Comparison of ENCODE assay signal across 1 fruit fly cellular context in the genomic region with DNA sequence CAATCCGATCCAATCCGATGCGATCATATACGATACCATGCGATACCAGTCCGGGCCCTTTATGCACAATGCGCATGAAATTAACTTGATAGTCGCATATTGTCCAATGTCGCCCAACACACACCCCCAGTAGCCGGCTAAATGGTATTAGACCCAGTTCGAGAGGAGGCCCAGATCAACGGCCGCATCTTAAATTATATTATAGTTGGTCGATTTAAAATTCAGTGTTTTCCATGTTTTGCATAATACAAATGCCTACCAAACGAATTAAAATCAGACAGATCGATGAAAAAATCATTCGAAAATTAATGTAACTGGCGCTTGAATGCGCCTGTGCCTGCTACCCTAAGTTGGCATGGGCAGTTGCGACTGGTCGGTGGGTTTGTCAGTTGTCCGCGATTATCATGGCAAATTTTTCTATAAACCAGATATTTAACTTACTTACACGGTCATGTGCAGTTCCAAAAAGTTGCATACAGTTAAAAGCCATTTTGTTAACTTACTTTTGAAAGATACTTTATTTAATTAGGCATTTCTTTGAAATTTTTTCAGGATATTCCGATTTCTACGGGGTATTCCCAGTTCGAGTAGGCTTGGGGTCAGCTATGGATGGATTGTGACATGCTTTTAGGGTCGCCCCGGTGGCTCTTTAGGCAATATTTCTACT.
TF ChIP-seq lines count a peak whose summit lies in the region.

No protein-coding gene starts in this region.

TF ChIP-seq in whole organism, embryonic, 481 proteins besides CTCF, POLR2A, EP300 and RAD21 (continued from another document and continues in another):
- TF ChIP-seq CG31365 (tag; optimal IDR thresholded peaks at IDR 0.05; lab: Kevin White, UChicago) (no peak), Tbp (GFP tag; optimal IDR thresholded peaks at IDR 0.05; lab: Kevin White, UChicago) (no peak), Mrtf (GFP tag; IDR thresholded peaks at IDR 0.05; lab: Robert Waterston, UW) (0 out of 3 replicates have a peak, but pooled peaks have one; percentile 14), CG9817 (tag; optimal IDR thresholded peaks at IDR 0.05; lab: Kevin White, UChicago) (no peak), dimm (GFP tag; IDR thresholded peaks at IDR 0.05; lab: Robert Waterston, UW) (no peak), CG7987 (GFP tag; optimal IDR thresholded peaks at IDR 0.05; lab: Kevin White, UChicago) (no peak), dpn (GFP tag; optimal IDR thresholded peaks at IDR 0.05; lab: Kevin White, UChicago) (no peak), D19B (GFP tag; optimal IDR thresholded peaks at IDR 0.05; lab: Kevin White, UChicago) (peak; percentile 40), pita (GFP tag; optimal IDR thresholded peaks at IDR 0.05; lab: Kevin White, UChicago) (no peak), CG30403 (GFP tag; optimal IDR thresholded peaks at IDR 0.05; lab: Kevin White, UChicago) (peak; percentile 27), CG42726 (GFP tag; IDR thresholded peaks at IDR 0.05; lab: Robert Waterston, UW; ENCODE audit: partially characterized antibody) (no peak), dmrt99B (tag; optimal IDR thresholded peaks at IDR 0.05; lab: Kevin White, UChicago) (peak; percentile 68), CG32767 (GFP tag; IDR thresholded peaks at IDR 0.05; lab: Robert Waterston, UW) (no peak), CG3995 (GFP tag; optimal IDR thresholded peaks at IDR 0.05; lab: Kevin White, UChicago) (no peak), Trl (optimal IDR thresholded peaks at IDR 0.05; lab: Kevin White, UChicago) (no peak), Trl (GFP tag; optimal IDR thresholded peaks at IDR 0.05; lab: Kevin White, UChicago) (no peak), Doc3 (GFP tag; IDR thresholded peaks at IDR 0.05; lab: Robert Waterston, UW; ENCODE audit: partially characterized antibody) (no peak), lola (GFP tag; optimal IDR thresholded peaks at IDR 0.05; lab: Kevin White, UChicago) (no peak), br (optimal IDR thresholded peaks at IDR 0.05; lab: Kevin White, UChicago) (no peak), crol (GFP tag; IDR thresholded peaks at IDR 0.05; lab: Robert Waterston, UW) (no peak), dan (GFP tag; IDR thresholded peaks at IDR 0.05; lab: Robert Waterston, UW) (no peak), Usf (GFP tag; optimal IDR thresholded peaks at IDR 0.05; lab: Kevin White, UChicago) (no peak), CG18476 (GFP tag; optimal IDR thresholded peaks at IDR 0.05; lab: Kevin White, UChicago) (no peak), sens (GFP tag; lab: Kevin White, UChicago) (peak; percentile 67), NC2β (GFP tag; optimal IDR thresholded peaks at IDR 0.05; lab: Kevin White, UChicago) (no peak), Dad (GFP tag; optimal IDR thresholded peaks at IDR 0.05; lab: Kevin White, UChicago) (no peak), Gug (GFP tag; IDR thresholded peaks at IDR 0.05; lab: Robert Waterston, UW) (no peak), az2 (GFP tag; optimal IDR thresholded peaks at IDR 0.05; lab: Kevin White, UChicago) (no peak), cato (GFP tag; optimal IDR thresholded peaks at IDR 0.05; lab: Kevin White, UChicago; ENCODE audit: borderline replicate concordance) (no peak), chn (GFP tag; optimal IDR thresholded peaks at IDR 0.05; lab: Kevin White, UChicago) (no peak), CG8359 (GFP tag; optimal IDR thresholded peaks at IDR 0.05; lab: Kevin White, UChicago; ENCODE audit: borderline replicate concordance) (no peak), cas (GFP tag; IDR thresholded peaks at IDR 0.05; lab: Robert Waterston, UW) (no peak), CG11247 (GFP tag; IDR thresholded peaks at IDR 0.05; lab: Robert Waterston, UW) (no peak), dmrt11E (tag; optimal IDR thresholded peaks at IDR 0.05; lab: Kevin White, UChicago) (no peak), CG4404 (GFP tag; IDR thresholded peaks at IDR 0.05; lab: Robert Waterston, UW) (no peak), nau (GFP tag; optimal IDR thresholded peaks at IDR 0.05; lab: Kevin White, UChicago) (no peak), CG9932 (GFP tag; IDR thresholded peaks at IDR 0.05; lab: Robert Waterston, UW) (no peak), CG6272 (GFP tag; IDR thresholded peaks at IDR 0.05; lab: Robert Waterston, UW) (no peak), esg (GFP tag; conservative IDR thresholded peaks at IDR 0.05; lab: Robert Waterston, UW) (no peak), bbx (GFP tag; IDR thresholded peaks at IDR 0.05; lab: Robert Waterston, UW; ENCODE audit: partially characterized antibody) (no peak), Hr39 (optimal IDR thresholded peaks at IDR 0.05; lab: Kevin White, UChicago) (no peak), schlank (tag; optimal IDR thresholded peaks at IDR 0.05; lab: Kevin White, UChicago) (no peak), CG11723 (GFP tag; optimal IDR thresholded peaks at IDR 0.05; lab: Kevin White, UChicago) (no peak), wor (GFP tag; IDR thresholded peaks at IDR 0.05; lab: Robert Waterston, UW) (no peak), CG17612 (GFP tag; IDR thresholded peaks at IDR 0.05; lab: Robert Waterston, UW) (no peak), unpg (GFP tag; optimal IDR thresholded peaks at IDR 0.05; lab: Kevin White, UChicago) (peak; percentile 11), CG34224 (GFP tag; IDR thresholded peaks at IDR 0.05; lab: Robert Waterston, UW; ENCODE audit: partially characterized antibody) (no peak), pros (GFP tag; optimal IDR thresholded peaks at IDR 0.05; lab: Kevin White, UChicago) (no peak), maf-S (GFP tag; optimal IDR thresholded peaks at IDR 0.05; lab: Kevin White, UChicago) (no peak), CG1647 (GFP tag; optimal IDR thresholded peaks at IDR 0.05; lab: Kevin White, UChicago) (no peak), CG30020 (tag; optimal IDR thresholded peaks at IDR 0.05; lab: Kevin White, UChicago) (no peak), otp (GFP tag; IDR thresholded peaks at IDR 0.05; lab: Robert Waterston, UW) (no peak), CG14014 (GFP tag; IDR thresholded peaks at IDR 0.05; lab: Robert Waterston, UW) (no peak), CG8924 (tag; optimal IDR thresholded peaks at IDR 0.05; lab: Kevin White, UChicago) (no peak), Elba2 (GFP tag; optimal IDR thresholded peaks at IDR 0.05; lab: Kevin White, UChicago) (no peak), wek (GFP tag; optimal IDR thresholded peaks at IDR 0.05; lab: Kevin White, UChicago) (no peak), Adf1 (GFP tag; IDR thresholded peaks at IDR 0.05; lab: Robert Waterston, UW) (no peak), HHEX (GFP tag; optimal IDR thresholded peaks at IDR 0.05; lab: Kevin White, UChicago) (no peak), hkb (optimal IDR thresholded peaks at IDR 0.05; lab: Kevin White, UChicago) (no peak), hkb (GFP tag; IDR thresholded peaks at IDR 0.05; lab: Robert Waterston, UW) (no peak), B-H2 (GFP tag; optimal IDR thresholded peaks at IDR 0.05; lab: Kevin White, UChicago) (no peak), Hmx (GFP tag; optimal IDR thresholded peaks at IDR 0.05; lab: Kevin White, UChicago) (no peak), trh (GFP tag; optimal IDR thresholded peaks at IDR 0.05; lab: Kevin White, UChicago) (no peak), unc-4 (GFP tag; IDR thresholded peaks at IDR 0.05; lab: Robert Waterston, UW; ENCODE audit: partially characterized antibody) (no peak), kah (GFP tag; optimal IDR thresholded peaks at IDR 0.05; lab: Kevin White, UChicago) (no peak), CG33213 (GFP tag; optimal IDR thresholded peaks at IDR 0.05; lab: Kevin White, UChicago) (no peak), Dek (tag; optimal IDR thresholded peaks at IDR 0.05; lab: Kevin White, UChicago) (no peak), Aef1 (GFP tag; IDR thresholded peaks at IDR 0.05; lab: Robert Waterston, UW) (no peak), CG3281 (GFP tag; optimal IDR thresholded peaks at IDR 0.05; lab: Kevin White, UChicago) (no peak), inv (GFP tag; IDR thresholded peaks at IDR 0.05; lab: Robert Waterston, UW; ENCODE audit: partially characterized antibody) (no peak), MTF-1 (GFP tag; optimal IDR thresholded peaks at IDR 0.05; lab: Kevin White, UChicago; ENCODE audit: borderline replicate concordance) (no peak), yki (optimal IDR thresholded peaks at IDR 0.05; lab: Kevin White, UChicago) (no peak), CG1024 (GFP tag; IDR thresholded peaks at IDR 0.05; lab: Robert Waterston, UW) (no peak), CG11398 (GFP tag; optimal IDR thresholded peaks at IDR 0.05; lab: Kevin White, UChicago) (no peak), tll (GFP tag; optimal IDR thresholded peaks at IDR 0.05; lab: Kevin White, UChicago) (no peak), z (GFP tag; IDR thresholded peaks at IDR 0.05; lab: Robert Waterston, UW) (no peak), vfl (GFP tag; optimal IDR thresholded peaks at IDR 0.05; lab: Kevin White, UChicago) (no peak), CG2712 (tag; optimal IDR thresholded peaks at IDR 0.05; lab: Kevin White, UChicago) (peak; percentile 36), da (GFP tag; optimal IDR thresholded peaks at IDR 0.05; lab: Kevin White, UChicago) (no peak), CG7745 (tag; optimal IDR thresholded peaks at IDR 0.05; lab: Kevin White, UChicago) (no peak), CG16863 (GFP tag; optimal IDR thresholded peaks at IDR 0.05; lab: Kevin White, UChicago) (no peak), CG18619 (GFP tag; optimal IDR thresholded peaks at IDR 0.05; lab: Kevin White, UChicago) (no peak), zfh1 (GFP tag; IDR thresholded peaks at IDR 0.05; lab: Robert Waterston, UW) (peak; percentile 39; the same call in 1 of the 3 replicates), bsh (GFP tag; optimal IDR thresholded peaks at IDR 0.05; lab: Kevin White, UChicago) (peak in 1 of 2 experiments; percentile 35), gcm (GFP tag; optimal IDR thresholded peaks at IDR 0.05; lab: Kevin White, UChicago) (no peak), Dref (GFP tag; IDR thresholded peaks at IDR 0.05; lab: Robert Waterston, UW) (no peak), CG1603 (tag; optimal IDR thresholded peaks at IDR 0.05; lab: Kevin White, UChicago) (no peak), Taf1 (GFP tag; IDR thresholded peaks at IDR 0.05; lab: Robert Waterston, UW) (no peak), CHES-1-like (GFP tag; optimal IDR thresholded peaks at IDR 0.05; lab: Kevin White, UChicago) (no peak), crc (GFP tag; optimal IDR thresholded peaks at IDR 0.05; lab: Kevin White, UChicago) (no peak), CG11696 (GFP tag; IDR thresholded peaks at IDR 0.05; lab: Robert Waterston, UW) (no peak), Spps (tag; optimal IDR thresholded peaks at IDR 0.05; lab: Kevin White, UChicago) (no peak), Dp (GFP tag; optimal IDR thresholded peaks at IDR 0.05; lab: Kevin White, UChicago) (no peak), en (GFP tag; optimal IDR thresholded peaks at IDR 0.05; lab: Kevin White, UChicago) (no peak), Mad (GFP tag; optimal IDR thresholded peaks at IDR 0.05; lab: Kevin White, UChicago) (no peak), Meics (GFP tag; optimal IDR thresholded peaks at IDR 0.05; lab: Kevin White, UChicago) (no peak), psq (GFP tag; optimal IDR thresholded peaks at IDR 0.05; lab: Kevin White, UChicago) (no peak), CG17385 (GFP tag; optimal IDR thresholded peaks at IDR 0.05; lab: Kevin White, UChicago) (peak; percentile 16), CG6813 (GFP tag; optimal IDR thresholded peaks at IDR 0.05; lab: Kevin White, UChicago) (no peak), salm (tag; optimal IDR thresholded peaks at IDR 0.05; lab: Kevin White, UChicago) (no peak), stc (GFP tag; IDR thresholded peaks at IDR 0.05; lab: Robert Waterston, UW) (peak; percentile 28; the same call in 1 of the 2 replicates), Atf3 (GFP tag; optimal IDR thresholded peaks at IDR 0.05; lab: Kevin White, UChicago) (no peak), nerfin-1 (tag; optimal IDR thresholded peaks at IDR 0.05; lab: Kevin White, UChicago) (no peak), ftz-f1 (GFP tag; optimal IDR thresholded peaks at IDR 0.05; lab: Kevin White, UChicago) (no peak), Poxn (GFP tag; IDR thresholded peaks at IDR 0.05; lab: Robert Waterston, UW) (no peak), CG18011 (GFP tag; optimal IDR thresholded peaks at IDR 0.05; lab: Kevin White, UChicago) (no peak), CG16779 (GFP tag; IDR thresholded peaks at IDR 0.05; lab: Robert Waterston, UW) (no peak), dm (GFP tag; optimal IDR thresholded peaks at IDR 0.05; lab: Kevin White, UChicago) (no peak), shn (GFP tag; optimal IDR thresholded peaks at IDR 0.05; lab: Kevin White, UChicago) (no peak), tap (tag; optimal IDR thresholded peaks at IDR 0.05; lab: Kevin White, UChicago) (no peak), H15 (GFP tag; IDR thresholded peaks at IDR 0.05; lab: Robert Waterston, UW) (no peak), CG17829 (tag; optimal IDR thresholded peaks at IDR 0.05; lab: Kevin White, UChicago) (peak; percentile 16), twi (tag; optimal IDR thresholded peaks at IDR 0.05; lab: Kevin White, UChicago) (no peak), Lhr (GFP tag; optimal IDR thresholded peaks at IDR 0.05; lab: Kevin White, UChicago) (no peak), CG12071 (GFP tag; optimal IDR thresholded peaks at IDR 0.05; lab: Kevin White, UChicago) (no peak), CG4854 (GFP tag; optimal IDR thresholded peaks at IDR 0.05; lab: Kevin White, UChicago) (no peak), cad (GFP tag; optimal IDR thresholded peaks at IDR 0.05; lab: Kevin White, UChicago) (no peak), btn (GFP tag; optimal IDR thresholded peaks at IDR 0.05; lab: Kevin White, UChicago) (no peak), ERR (GFP tag; optimal IDR thresholded peaks at IDR 0.05; lab: Kevin White, UChicago) (no peak), CG7372 (GFP tag; IDR thresholded peaks at IDR 0.05; lab: Robert Waterston, UW) (0 out of 2 replicates have a peak, but pooled peaks have one; percentile 11), grau (tag; optimal IDR thresholded peaks at IDR 0.05; lab: Kevin White, UChicago) (peak; percentile 34), caup (GFP tag; optimal IDR thresholded peaks at IDR 0.05; lab: Kevin White, UChicago; ENCODE audit: severe bottlenecking) (no peak), CG15073 (GFP tag; optimal IDR thresholded peaks at IDR 0.05; lab: Kevin White, UChicago) (no peak), Max (GFP tag; optimal IDR thresholded peaks at IDR 0.05; lab: Kevin White, UChicago) (no peak), fd3F (GFP tag; optimal IDR thresholded peaks at IDR 0.05; lab: Kevin White, UChicago) (no peak), Oaz (GFP tag; IDR thresholded peaks at IDR 0.05; lab: Robert Waterston, UW) (no peak), CG2889 (GFP tag; IDR thresholded peaks at IDR 0.05; lab: Robert Waterston, UW) (no peak), CG4328 (GFP tag; optimal IDR thresholded peaks at IDR 0.05; lab: Kevin White, UChicago) (no peak), HmgZ (tag; optimal IDR thresholded peaks at IDR 0.05; lab: Kevin White, UChicago) (no peak), CG14050 (GFP tag; IDR thresholded peaks at IDR 0.05; lab: Robert Waterston, UW) (no peak), YL-1 (GFP tag; optimal IDR thresholded peaks at IDR 0.05; lab: Kevin White, UChicago) (no peak)
